Worm (Caenorhabditis elegans) whole organism, L2 larva: Measurements from ENCODE around the gene C24B9.3.

Experiments
- C34F6.9 ChIP-seq: fragments of 150-350 bp; optimal IDR thresholded peaks from 2 replicates; lab custom pipeline; 2014; ENCODE audit warnings: missing biosample characterization, missing genetic modification characterization
- F13H6.1 ChIP-seq: sonication (generic microtip); optimal IDR thresholded peaks from 2 replicates; lab custom pipeline; 2016; ENCODE audit warnings: missing genetic modification characterization, missing compliant biosample characterization
- R02D3.7 ChIP-seq: fragments of 150-350 bp; optimal IDR thresholded peaks from 2 replicates; lab custom pipeline; 2014; ENCODE audit warnings: missing biosample characterization, missing genetic modification characterization
- Y55F3AM.14 ChIP-seq: fragments of 200-800 bp; sonication (Bioruptor generic); optimal IDR thresholded peaks from 2 replicates; lab custom pipeline; 2018; ENCODE audit warnings: mild to moderate bottlenecking, missing genetic modification characterization, missing compliant biosample characterization
- ZK546.5 ChIP-seq: sonication (generic microtip); optimal IDR thresholded peaks from 2 replicates; lab custom pipeline; 2017; ENCODE audit warnings: missing biosample characterization, missing genetic modification characterization
- alr-1 ChIP-seq: fragments of 150-350 bp; optimal IDR thresholded peaks from 2 replicates; lab custom pipeline; 2014; ENCODE audit warnings: missing biosample characterization, missing genetic modification characterization
- aly-2 ChIP-seq: fragments of 150-350 bp; optimal IDR thresholded peaks from 2 replicates; lab custom pipeline; 2014; ENCODE audit warnings: missing biosample characterization, missing genetic modification characterization
- ama-1 ChIP-seq: fragments of 150-350 bp; optimal IDR thresholded peaks from 2 replicates; lab custom pipeline; 2018; ENCODE audit warnings: inconsistent platforms
- blmp-1 ChIP-seq: sonication (generic microtip); optimal IDR thresholded peaks from 2 replicates; lab custom pipeline; 2017; ENCODE audit warnings: missing genetic modification characterization, mild to moderate bottlenecking, missing compliant biosample characterization, antibody characterized with exemption, moderate library complexity; ENCODE audit not compliant: insufficient read depth
- ceh-16 ChIP-seq: fragments of 150-350 bp; optimal IDR thresholded peaks from 2 replicates; lab custom pipeline; 2014; ENCODE audit warnings: missing biosample characterization, missing genetic modification characterization
- ceh-82 ChIP-seq: fragments of 150-350 bp; optimal IDR thresholded peaks from 2 replicates; lab custom pipeline; 2014; ENCODE audit warnings: missing biosample characterization, missing genetic modification characterization
- crh-2 ChIP-seq: sonication (generic microtip); optimal IDR thresholded peaks from 2 replicates; lab custom pipeline; 2017; ENCODE audit warnings: missing biosample characterization, missing genetic modification characterization
- dmd-4 ChIP-seq: sonication (generic microtip); optimal IDR thresholded peaks from 2 replicates; lab custom pipeline; 2017; ENCODE audit warnings: missing biosample characterization, missing genetic modification characterization
- egl-27 ChIP-seq: sonication (generic microtip); optimal IDR thresholded peaks from 3 replicates; lab custom pipeline; 2017; ENCODE audit warnings: missing biosample characterization, missing genetic modification reagents, missing genetic modification characterization
- elt-1 ChIP-seq: fragments of 150-350 bp; optimal IDR thresholded peaks from 2 replicates; lab custom pipeline; 2014; ENCODE audit warnings: missing biosample characterization, missing genetic modification characterization
- elt-3 ChIP-seq: sonication (generic microtip); optimal IDR thresholded peaks from 2 replicates; lab custom pipeline; 2017; ENCODE audit warnings: missing biosample characterization, missing genetic modification characterization
- fos-1 ChIP-seq: fragments of 150-350 bp; optimal IDR thresholded peaks from 2 replicates; lab custom pipeline; 2014; ENCODE audit warnings: missing biosample characterization, missing genetic modification characterization
- gmeb-1 ChIP-seq: fragments of 150-350 bp; optimal IDR thresholded peaks from 2 replicates; lab custom pipeline; 2014; ENCODE audit warnings: missing biosample characterization, missing genetic modification characterization
- lin-11 ChIP-seq: fragments of 150-350 bp; sonication (generic microtip); optimal IDR thresholded peaks from 2 replicates; lab custom pipeline; 2014; ENCODE audit warnings: missing biosample characterization, missing genetic modification characterization, inconsistent platforms, mixed read lengths
- lin-13 ChIP-seq: fragments of 150-350 bp; optimal IDR thresholded peaks from 2 replicates; lab custom pipeline; 2014; ENCODE audit warnings: missing biosample characterization, missing genetic modification reagents, missing genetic modification characterization
- lin-39 ChIP-seq: fragments of 150-350 bp; optimal IDR thresholded peaks from 2 replicates; lab custom pipeline; 2014; ENCODE audit warnings: missing biosample characterization, missing genetic modification reagents, missing genetic modification characterization
- lsy-2 ChIP-seq, 2 experiments: fragments of 150-350 bp in 1 of 2; sonication (generic microtip) in 1 of 2; optimal IDR thresholded peaks; 2 replicates each; lab custom pipeline; 2014 to 2017; ENCODE audit warnings: missing biosample characterization in 2 of 2, missing genetic modification characterization in 2 of 2
- mab-5 ChIP-seq: fragments of 150-350 bp; optimal IDR thresholded peaks from 2 replicates; lab custom pipeline; 2014; ENCODE audit warnings: missing biosample characterization, missing genetic modification characterization
- mbf-1 ChIP-seq: sonication (generic microtip); optimal IDR thresholded peaks from 2 replicates; lab custom pipeline; 2017; ENCODE audit warnings: missing biosample characterization, missing genetic modification characterization
- mdl-1 ChIP-seq, 2 experiments: fragments of 150-350 bp in 1 of 2; sonication (generic microtip) in 1 of 2; optimal IDR thresholded peaks; 2 replicates each; lab custom pipeline; 2017; ENCODE audit warnings: missing biosample characterization in 2 of 2, missing genetic modification characterization in 2 of 2
- nhr-10 ChIP-seq: sonication (generic microtip); optimal IDR thresholded peaks from 2 replicates; lab custom pipeline; 2017; ENCODE audit warnings: missing biosample characterization, missing genetic modification characterization
- nhr-11 ChIP-seq: fragments of 150-350 bp; optimal IDR thresholded peaks from 2 replicates; lab custom pipeline; 2014; ENCODE audit warnings: missing biosample characterization, missing genetic modification characterization
- nhr-12 ChIP-seq: fragments of 150-350 bp; optimal IDR thresholded peaks from 2 replicates; lab custom pipeline; 2014; ENCODE audit warnings: missing biosample characterization, missing genetic modification characterization
- nhr-129 ChIP-seq: fragments of 150-350 bp; optimal IDR thresholded peaks from 2 replicates; lab custom pipeline; 2014; ENCODE audit warnings: missing biosample characterization, missing genetic modification characterization
- nhr-21 ChIP-seq: fragments of 150-350 bp; optimal IDR thresholded peaks from 2 replicates; lab custom pipeline; 2014; ENCODE audit warnings: missing biosample characterization, missing genetic modification characterization
- nhr-23 ChIP-seq: fragments of 150-350 bp; optimal IDR thresholded peaks from 2 replicates; lab custom pipeline; 2014; ENCODE audit warnings: missing biosample characterization, missing genetic modification reagents, missing genetic modification characterization
- nhr-237 ChIP-seq: fragments of 150-350 bp; optimal IDR thresholded peaks from 2 replicates; lab custom pipeline; 2014; ENCODE audit warnings: missing biosample characterization, missing genetic modification characterization
- nhr-25 ChIP-seq: fragments of 150-350 bp; sonication (generic microtip); optimal IDR thresholded peaks from 3 replicates; lab custom pipeline; 2014; ENCODE audit warnings: missing biosample characterization, missing genetic modification characterization
- nhr-6 ChIP-seq: fragments of 150-350 bp; optimal IDR thresholded peaks from 2 replicates; lab custom pipeline; 2014; ENCODE audit warnings: missing biosample characterization, missing genetic modification characterization
- nhr-77 ChIP-seq: fragments of 150-350 bp; optimal IDR thresholded peaks from 2 replicates; lab custom pipeline; 2014; ENCODE audit warnings: missing biosample characterization, missing genetic modification characterization
- peb-1 ChIP-seq: fragments of 150-350 bp; optimal IDR thresholded peaks from 2 replicates; lab custom pipeline; 2014; ENCODE audit warnings: missing biosample characterization, missing genetic modification characterization
- sem-4 ChIP-seq: fragments of 150-350 bp; optimal IDR thresholded peaks from 2 replicates; lab custom pipeline; 2014; ENCODE audit warnings: missing biosample characterization, missing genetic modification reagents, missing genetic modification characterization
- skn-1 ChIP-seq: sonication (generic microtip); optimal IDR thresholded peaks from 2 replicates; lab custom pipeline; 2017; ENCODE audit warnings: missing biosample characterization, missing genetic modification characterization
- sma-3 ChIP-seq: sonication (generic microtip); optimal IDR thresholded peaks from 2 replicates; lab custom pipeline; 2016; ENCODE audit warnings: missing genetic modification reagents, missing genetic modification characterization, missing compliant biosample characterization
- sma-9 ChIP-seq, 2 experiments: fragments of 150-350 bp in 1 of 2; sonication (generic microtip) in 1 of 2; optimal IDR thresholded peaks; 2 replicates each; lab custom pipeline; 2014 to 2016; ENCODE audit warnings: missing genetic modification characterization in 2 of 2, mild to moderate bottlenecking in 1 of 2, missing biosample characterization in 1 of 2, missing compliant biosample characterization in 1 of 2, missing genetic modification reagents in 1 of 2, moderate library complexity in 1 of 2
- snpc-4 ChIP-seq: fragments of 150-350 bp; optimal IDR thresholded peaks from 2 replicates; lab custom pipeline; 2014; ENCODE audit warnings: missing biosample characterization, missing genetic modification characterization
- unc-39 ChIP-seq: fragments of 150-350 bp; optimal IDR thresholded peaks from 2 replicates; lab custom pipeline; 2014; ENCODE audit warnings: missing biosample characterization, missing genetic modification characterization
- unc-55 ChIP-seq: fragments of 150-350 bp; sonication (generic microtip); optimal IDR thresholded peaks from 3 replicates; lab custom pipeline; 2014; ENCODE audit warnings: missing biosample characterization, missing genetic modification reagents, missing genetic modification characterization
- unc-62 ChIP-seq: fragments of 150-350 bp; optimal IDR thresholded peaks from 2 replicates; lab custom pipeline; 2014; ENCODE audit warnings: missing biosample characterization, missing genetic modification reagents, missing genetic modification characterization
- zag-1 ChIP-seq: fragments of 150-350 bp; optimal IDR thresholded peaks from 2 replicates; lab custom pipeline; 2014; ENCODE audit warnings: missing biosample characterization, missing genetic modification characterization
- ztf-1 ChIP-seq: fragments of 200-800 bp; sonication (Bioruptor generic); conservative IDR thresholded peaks from 2 replicates; pipeline ENCODE4 v1.3.6; 2022; ENCODE audit warnings: missing genetic modification characterization, missing compliant biosample characterization
- ztf-11 ChIP-seq: sonication (generic microtip); optimal IDR thresholded peaks from 2 replicates; lab custom pipeline; 2017; ENCODE audit warnings: missing biosample characterization, missing genetic modification characterization
- ztf-4 ChIP-seq: fragments of 150-350 bp; optimal IDR thresholded peaks from 2 replicates; lab custom pipeline; 2014; ENCODE audit warnings: missing biosample characterization, missing genetic modification characterization

C24B9.3 gene

ce11 chrV:2697693-2698092, 13.7 kb downstream of the C24B9.3 start:
- TF ChIP-seq lsy-2 (tag; optimal IDR thresholded peaks at IDR 0.05; lab: Kevin White, UChicago) = peak in 1 of 2 experiments; percentile 2
- TF ChIP-seq C34F6.9 (tag; lab: Kevin White, UChicago) = no peak
- peak; percentile 19 for TF ChIP-seq unc-55 (GFP tag; lab: Kevin White, UChicago)

DNA sequence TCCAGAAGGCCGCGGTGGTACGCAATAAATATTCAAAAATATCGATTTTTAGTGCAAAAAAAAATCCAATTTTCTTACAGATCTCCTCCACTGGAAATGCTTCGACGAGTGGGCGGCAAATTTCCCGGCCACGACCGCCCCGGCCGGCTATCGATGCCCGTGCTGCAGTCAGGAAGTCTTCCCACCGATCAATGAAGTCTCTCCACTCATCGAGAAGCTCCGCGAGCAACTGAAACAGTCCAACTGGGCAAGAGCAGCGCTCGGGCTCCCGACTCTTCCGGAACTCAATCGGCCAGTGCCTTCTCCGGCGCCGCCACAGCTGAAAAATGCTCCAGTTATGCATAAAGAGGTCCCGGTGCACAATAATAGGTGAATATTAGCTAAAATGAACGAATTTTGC, 15.5 kb downstream of the C24B9.3 start, which contains the start of gene Y45G12B.3:
Y45G12B.3 (minus strand) TSS at position 320 of the 400 bp plus-strand sequence.
- TF ChIP-seq nhr-237 = no peak
- no peak for TF ChIP-seq zag-1
- TF ChIP-seq nhr-10 (tag; lab: Kevin White, UChicago) = no peak
- TF ChIP-seq nhr-6 (tag; lab: Kevin White, UChicago) = no peak

ce11 chrV:2694389-2694788, 17.0 kb downstream of the C24B9.3 start, which contains the start of gene Y45G12B.2:
Y45G12B.2 (plus strand) TSS chrV:2694771.
- TF ChIP-seq nhr-11 (tag; lab: Kevin White, UChicago) (no peak), lin-13 (GFP tag; lab: Kevin White, UChicago) (peak; percentile 44), alr-1 (tag; lab: Kevin White, UChicago) (no peak), nhr-21 (tag; lab: Kevin White, UChicago) (peak; percentile 62), mbf-1 (tag; lab: Kevin White, UChicago) (no peak), sma-3 (peak; percentile 45), sem-4 (tag; lab: Kevin White, UChicago) (peak; percentile 18), nhr-129 (tag; lab: Kevin White, UChicago) (peak; percentile 72), nhr-10 (tag; lab: Kevin White, UChicago) (no peak), ztf-4 (no peak), unc-39 (tag; lab: Kevin White, UChicago) (no peak), nhr-12 (tag; lab: Kevin White, UChicago) (no peak), unc-55 (GFP tag; lab: Kevin White, UChicago) (peak; percentile 73), C34F6.9 (tag; lab: Kevin White, UChicago) (peak; percentile 69), nhr-77 (tag; lab: Kevin White, UChicago) (no peak), F13H6.1 (tag; lab: Kevin White, UChicago) (peak; percentile 47), nhr-23 (tag; lab: Kevin White, UChicago) (no peak), elt-1 (tag; lab: Kevin White, UChicago) (no peak), R02D3.7 (tag; lab: Kevin White, UChicago) (no peak), sma-9 (GFP tag; optimal IDR thresholded peaks at IDR 0.05; lab: Kevin White, UChicago) (no peak), sma-9 (tag; optimal IDR thresholded peaks at IDR 0.05; lab: Kevin White, UChicago) (no peak), egl-27 (no peak), snpc-4 (tag; lab: Kevin White, UChicago) (no peak), dmd-4 (no peak), nhr-25 (tag; lab: Kevin White, UChicago) (peak; percentile 51), peb-1 (tag; lab: Kevin White, UChicago) (no peak), gmeb-1 (tag; lab: Kevin White, UChicago) (peak; percentile 71), nhr-6 (tag; lab: Kevin White, UChicago) (no peak), lin-39 (no peak), skn-1 (tag; lab: Kevin White, UChicago) (peak; percentile 22), elt-3 (no peak), ZK546.5 (tag; lab: Kevin White, UChicago) (no peak), aly-2 (tag; lab: Kevin White, UChicago) (no peak), lsy-2 (tag; optimal IDR thresholded peaks at IDR 0.05; lab: Kevin White, UChicago) (peak; percentile 98 to 99), ama-1 (lab: Kevin White, UChicago) (no peak), mab-5 (tag; lab: Kevin White, UChicago) (peak; percentile 20), ztf-11 (tag; lab: Kevin White, UChicago) (no peak), mdl-1 (tag; optimal IDR thresholded peaks at IDR 0.05; lab: Kevin White, UChicago) (no peak), zag-1 (no peak), fos-1 (tag; lab: Kevin White, UChicago) (peak; percentile 24), unc-62 (GFP tag; lab: Kevin White, UChicago) (no peak), nhr-237 (no peak), ztf-1 (GFP tag; lab: Robert Waterston, UW) (no peak), ceh-16 (no peak), Y55F3AM.14 (GFP tag; lab: Kevin White, UChicago) (no peak), blmp-1 (tag; lab: Kevin White, UChicago) (no peak), lin-11 (tag; lab: Kevin White, UChicago) (peak; percentile 56), crh-2 (tag; lab: Kevin White, UChicago) (peak; percentile 96), ceh-82 (tag; lab: Kevin White, UChicago) (no peak)
